Worm (Caenorhabditis elegans) whole organism, midembryonic: ENCODE results near the gene chl-1.

Experiments used
- cog-1 ChIP-seq: sonication (generic microtip); optimal IDR thresholded peaks from 2 replicates; lab custom pipeline; 2016; ENCODE audit warnings: missing genetic modification characterization, missing compliant biosample characterization
- flt-1 ChIP-seq: fragments of 200-800 bp; sonication (Bioruptor generic); IDR thresholded peaks from 2 replicates; pipeline ENCODE4 v1.3.6; 2022; ENCODE audit warnings: missing genetic modification characterization, missing compliant biosample characterization
- klf-2 ChIP-seq: fragments of 200-800 bp; sonication (Bioruptor generic); conservative IDR thresholded peaks from 2 replicates; pipeline ENCODE4 v1.3.6; 2022; ENCODE audit warnings: missing genetic modification reagents, missing genetic modification characterization, missing compliant biosample characterization

ce11 chrIII:10355382-10355781, 49.7 kb downstream of the chl-1 start, which contains the start of gene spp-1:
- TF ChIP-seq klf-2 (GFP tag; lab: Robert Waterston, UW), result no peak
- TF ChIP-seq flt-1 (GFP tag; lab: Robert Waterston, UW), result no peak
- TF ChIP-seq cog-1 (tag; lab: Kevin White, UChicago), result no peak
